Fruit fly (Drosophila melanogaster) Kc167 (cell line): Measurements from ENCODE around the gene TfIIA-S.

Source experiments
- Sin3A ChIP-seq: fragments of >200 bp; optimal IDR thresholded peaks from 2 replicates; lab custom pipeline; 2018; ENCODE audit warnings: missing external identifiers
- h ChIP-seq: fragments of >200 bp; optimal IDR thresholded peaks from 3 replicates; lab custom pipeline; 2018; ENCODE audit warnings: missing external identifiers
- psq ChIP-seq: fragments of >200 bp; optimal IDR thresholded peaks from 2 replicates; lab custom pipeline; 2017; ENCODE audit warnings: missing external identifiers
- ttk ChIP-seq: sonication (Bioruptor generic); optimal IDR thresholded peaks from 2 replicates; lab custom pipeline; 2017; ENCODE audit warnings: missing external identifiers

- TF ChIP-seq Sin3A (lab: Kevin White, UChicago) (no peak), h (lab: Kevin White, UChicago) (no peak), ttk (lab: Kevin White, UChicago) (no peak), psq (lab: Kevin White, UChicago) (no peak)
Observed at dm6 chr3R:23939921-23940839, 49.3 kb upstream of the TfIIA-S start.
